Fruit fly (Drosophila melanogaster): ENCODE data around the gene CG31051.

- TF ChIP-seq CG8478 (optimal IDR thresholded peaks at IDR 0.05) (no peak), CTCF (optimal IDR thresholded peaks at IDR 0.05) (no peak)
These were observed 33.7 kb downstream of the CG31051 start, which contains the start of gene Dhc98D for dm6 chr3R:28486653-28487052.
